Fruit fly (Drosophila melanogaster) whole organism, embryonic: ENCODE data around the gene Rtnl1.

ENCODE experiments used
- Ada2b ChIP-seq: fragments of 200-800 bp; sonication (Bioruptor generic); IDR thresholded peaks from 2 replicates; pipeline ENCODE4 v1.3.6; 2022; ENCODE audit warnings: missing biosample characterization, missing genetic modification characterization
- Antp ChIP-seq: fragments of 200-800 bp; sonication (Bioruptor generic); optimal IDR thresholded peaks from 3 replicates; lab custom pipeline; 2016; ENCODE audit warnings: missing biosample characterization, missing genetic modification characterization
- Asciz ChIP-seq: fragments of 200-800 bp; sonication (Bioruptor generic); optimal IDR thresholded peaks from 2 replicates; lab custom pipeline; 2017; ENCODE audit warnings: missing biosample characterization, mild to moderate bottlenecking, missing genetic modification characterization, missing genetic modification reagents
- CG10209 ChIP-seq: fragments of 200-800 bp; sonication (Bioruptor generic); optimal IDR thresholded peaks from 3 replicates; lab custom pipeline; 2017; ENCODE audit warnings: missing biosample characterization, mild to moderate bottlenecking, missing genetic modification characterization, missing genetic modification reagents
- CG10543 ChIP-seq: fragments of 200-800 bp; sonication (Bioruptor generic); optimal IDR thresholded peaks from 3 replicates; lab custom pipeline; 2017; ENCODE audit warnings: missing biosample characterization, mild to moderate bottlenecking, missing genetic modification characterization, moderate library complexity
- CG11560 ChIP-seq: fragments of 200-800 bp; sonication (Bioruptor generic); IDR thresholded peaks from 3 replicates; pipeline ENCODE4 v1.3.6; 2022; ENCODE audit warnings: missing biosample characterization, missing genetic modification characterization
- CG12155 ChIP-seq: fragments of 200-800 bp; sonication (Bioruptor generic); optimal IDR thresholded peaks from 3 replicates; lab custom pipeline; 2016; ENCODE audit warnings: missing biosample characterization, missing genetic modification characterization
- CG15479 ChIP-seq: fragments of 200-800 bp; sonication (Bioruptor generic); optimal IDR thresholded peaks from 3 replicates; lab custom pipeline; 2019; ENCODE audit warnings: missing biosample characterization, mild to moderate bottlenecking, missing genetic modification characterization, moderate library complexity
- CG1647 ChIP-seq: fragments of 200-800 bp; sonication (Bioruptor generic); optimal IDR thresholded peaks from 3 replicates; lab custom pipeline; 2016; ENCODE audit warnings: missing biosample characterization, missing genetic modification characterization
- CG1792 ChIP-seq: fragments of 200-800 bp; sonication (Bioruptor generic); optimal IDR thresholded peaks from 2 replicates; lab custom pipeline; 2016; ENCODE audit warnings: missing biosample characterization, missing genetic modification characterization
- CG32767 ChIP-seq: fragments of 200-800 bp; sonication (Bioruptor generic); IDR thresholded peaks from 2 replicates; pipeline ENCODE4 v1.3.6; 2022; ENCODE audit warnings: missing biosample characterization, missing genetic modification characterization
- CG33557 ChIP-seq: fragments of 200-800 bp; sonication (Bioruptor generic); optimal IDR thresholded peaks from 2 replicates; lab custom pipeline; 2019; ENCODE audit warnings: missing biosample characterization, mild to moderate bottlenecking, missing genetic modification characterization, moderate library complexity
- CG34224 ChIP-seq: fragments of 200-800 bp; sonication (Bioruptor generic); IDR thresholded peaks from 3 replicates; pipeline ENCODE4 v1.3.6; 2022; ENCODE audit warnings: missing biosample characterization, missing genetic modification characterization; ENCODE audit not compliant: partially characterized antibody
- CG42726 ChIP-seq: fragments of 200-800 bp; sonication (Bioruptor generic); IDR thresholded peaks from 2 replicates; pipeline ENCODE4 v1.3.6; 2022; ENCODE audit warnings: missing biosample characterization, missing genetic modification characterization; ENCODE audit not compliant: partially characterized antibody
- CG4707 ChIP-seq: fragments of 200-800 bp; sonication (Bioruptor generic); optimal IDR thresholded peaks from 2 replicates; lab custom pipeline; 2018; ENCODE audit warnings: missing biosample characterization, mild to moderate bottlenecking, missing genetic modification characterization, moderate library complexity
- CG6654 ChIP-seq: fragments of 200-800 bp; sonication (Bioruptor generic); optimal IDR thresholded peaks from 2 replicates; lab custom pipeline; 2017; ENCODE audit warnings: missing biosample characterization, mild to moderate bottlenecking, missing genetic modification characterization
- CG8478 ChIP-seq: fragments of >200 bp; optimal IDR thresholded peaks from 2 replicates; lab custom pipeline; 2018
- CG9876 ChIP-seq: fragments of 200-800 bp; sonication (Bioruptor generic); optimal IDR thresholded peaks from 2 replicates; lab custom pipeline; 2016; ENCODE audit warnings: missing biosample characterization, missing genetic modification characterization
- CHES-1-like ChIP-seq: fragments of 200-800 bp; sonication (Bioruptor generic); optimal IDR thresholded peaks from 2 replicates; lab custom pipeline; 2016; ENCODE audit warnings: missing biosample characterization, missing genetic modification characterization
- CTCF ChIP-seq: fragments of 200-800 bp; sonication (Bioruptor generic); optimal IDR thresholded peaks from 2 replicates; lab custom pipeline; 2017; ENCODE audit warnings: missing biosample characterization, mild to moderate bottlenecking, missing genetic modification characterization, moderate library complexity
- CkIIα-i1 ChIP-seq: fragments of 200-800 bp; sonication (Bioruptor generic); IDR thresholded peaks from 2 replicates; pipeline ENCODE4 v1.3.6; 2022; ENCODE audit warnings: missing biosample characterization, missing genetic modification characterization
- Dbx ChIP-seq: fragments of 200-800 bp; sonication (Bioruptor generic); IDR thresholded peaks from 3 replicates; pipeline ENCODE4 v1.3.6; 2022; ENCODE audit warnings: missing biosample characterization, missing genetic modification characterization
- ERR ChIP-seq: fragments of 200-800 bp; sonication (Bioruptor generic); optimal IDR thresholded peaks from 2 replicates; lab custom pipeline; 2016; ENCODE audit warnings: missing biosample characterization, missing genetic modification characterization
- Fer1 ChIP-seq: fragments of 200-800 bp; sonication (Bioruptor generic); optimal IDR thresholded peaks from 2 replicates; lab custom pipeline; 2017; ENCODE audit warnings: missing biosample characterization, mild to moderate bottlenecking, missing genetic modification characterization
- Hey ChIP-seq: fragments of 200-800 bp; sonication (Bioruptor generic); optimal IDR thresholded peaks from 3 replicates; lab custom pipeline; 2018; ENCODE audit warnings: missing biosample characterization, mild to moderate bottlenecking, missing genetic modification characterization
- Jarid2 ChIP-seq: fragments of 200-800 bp; sonication (Bioruptor generic); optimal IDR thresholded peaks from 3 replicates; lab custom pipeline; 2017; ENCODE audit warnings: mild to moderate bottlenecking, missing biosample characterization, missing genetic modification reagents, missing genetic modification characterization
- Nf-YB ChIP-seq: fragments of 200-800 bp; sonication (Bioruptor generic); optimal IDR thresholded peaks from 3 replicates; lab custom pipeline; 2019; ENCODE audit warnings: missing biosample characterization, mild to moderate bottlenecking, missing genetic modification characterization, moderate library complexity
- Sox102F ChIP-seq: fragments of 200-800 bp; sonication (Bioruptor generic); optimal IDR thresholded peaks from 2 replicates; lab custom pipeline; 2018; ENCODE audit warnings: missing biosample characterization, mild to moderate bottlenecking, missing genetic modification characterization, moderate library complexity
- Sry-δ ChIP-seq: fragments of 200-800 bp; sonication (Bioruptor generic); optimal IDR thresholded peaks from 2 replicates; lab custom pipeline; 2016; ENCODE audit warnings: missing biosample characterization, missing genetic modification characterization
- Usf ChIP-seq: fragments of 200-800 bp; sonication (Bioruptor generic); optimal IDR thresholded peaks from 2 replicates; lab custom pipeline; 2017; ENCODE audit warnings: missing genotype, missing biosample characterization, missing genetic modification characterization
- ab ChIP-seq: fragments of 200-800 bp; sonication (Bioruptor generic); optimal IDR thresholded peaks from 2 replicates; lab custom pipeline; 2016; ENCODE audit warnings: missing biosample characterization, missing genetic modification characterization
- ash1 ChIP-seq: fragments of 200-800 bp; sonication (Bioruptor generic); optimal IDR thresholded peaks from 2 replicates; lab custom pipeline; 2018; ENCODE audit warnings: missing biosample characterization, mild to moderate bottlenecking, missing genetic modification characterization
- bsh ChIP-seq, 2 experiments: fragments of 200-800 bp; sonication (Bioruptor generic); optimal IDR thresholded peaks; 2 replicates each; lab custom pipeline; 2017 to 2018; ENCODE audit warnings: mild to moderate bottlenecking in 2 of 2, missing biosample characterization in 2 of 2, missing genetic modification characterization in 2 of 2, moderate library complexity in 1 of 2
- chinmo ChIP-seq: fragments of 200-800 bp; sonication (Bioruptor generic); IDR thresholded peaks from 4 replicates; pipeline ENCODE4 v1.3.6; 2022; ENCODE audit warnings: missing biosample characterization, missing genetic modification characterization; ENCODE audit not compliant: partially characterized antibody
- ci ChIP-seq: fragments of 200-800 bp; sonication (Bioruptor generic); IDR thresholded peaks from 3 replicates; pipeline ENCODE4 v1.3.6; 2022; ENCODE audit warnings: missing biosample characterization, missing genetic modification characterization
- corto ChIP-seq: fragments of 200-800 bp; sonication (Bioruptor generic); optimal IDR thresholded peaks from 2 replicates; lab custom pipeline; 2016; ENCODE audit warnings: missing biosample characterization, mild to moderate bottlenecking, missing genetic modification characterization, moderate library complexity
- ems ChIP-seq: fragments of 200-800 bp; sonication (Bioruptor generic); optimal IDR thresholded peaks from 3 replicates; lab custom pipeline; 2016; ENCODE audit warnings: missing biosample characterization, missing genetic modification characterization
- gfzf ChIP-seq: fragments of 200-800 bp; sonication (Bioruptor generic); optimal IDR thresholded peaks from 2 replicates; lab custom pipeline; 2016; ENCODE audit warnings: missing biosample characterization, mild to moderate bottlenecking, missing genetic modification characterization, moderate library complexity
- ham ChIP-seq: fragments of 200-800 bp; sonication (Bioruptor generic); IDR thresholded peaks from 2 replicates; pipeline ENCODE4 v1.3.6; 2022; ENCODE audit warnings: missing biosample characterization, missing genetic modification characterization
- hkb ChIP-seq, 2 experiments: fragments of 200-800 bp in 1 of 2; fragments of >200 bp in 1 of 2; sonication (Bioruptor generic) in 1 of 2; IDR thresholded peaks in 1 of 2; optimal IDR thresholded peaks in 1 of 2; 2 replicates each; pipeline versions ENCODE4 v1.3.6 to Lab custom; 2017 to 2022; ENCODE audit warnings: missing biosample characterization in 1 of 2, missing genetic modification characterization in 1 of 2
- lmd ChIP-seq: fragments of 200-800 bp; sonication (Bioruptor generic); IDR thresholded peaks from 2 replicates; pipeline ENCODE4 v1.3.6; 2022; ENCODE audit warnings: missing biosample characterization, missing genetic modification characterization
- mirr ChIP-seq: fragments of 200-800 bp; sonication (Bioruptor generic); optimal IDR thresholded peaks from 3 replicates; lab custom pipeline; 2018; ENCODE audit warnings: missing biosample characterization, mild to moderate bottlenecking, missing genetic modification characterization
- phol ChIP-seq: fragments of 200-800 bp; sonication (Bioruptor generic); optimal IDR thresholded peaks from 3 replicates; lab custom pipeline; 2018; ENCODE audit warnings: missing biosample characterization, mild to moderate bottlenecking, missing genetic modification characterization, moderate library complexity
- pnt ChIP-seq: fragments of 200-800 bp; sonication (Bioruptor generic); optimal IDR thresholded peaks from 3 replicates; lab custom pipeline; 2016; ENCODE audit warnings: missing biosample characterization, missing genetic modification characterization
- salm ChIP-seq: fragments of 200-800 bp; sonication (Bioruptor generic); optimal IDR thresholded peaks from 2 replicates; lab custom pipeline; 2018; ENCODE audit warnings: missing biosample characterization, mild to moderate bottlenecking, missing genetic modification characterization
- seq ChIP-seq: fragments of 200-800 bp; sonication (Bioruptor generic); IDR thresholded peaks from 2 replicates; pipeline ENCODE4 v1.3.6; 2022; ENCODE audit warnings: missing biosample characterization, missing genetic modification characterization
- ssp ChIP-seq: fragments of 200-800 bp; sonication (Bioruptor generic); IDR thresholded peaks from 2 replicates; pipeline ENCODE4 v1.3.6; 2022; ENCODE audit warnings: missing biosample characterization, missing genetic modification characterization
- stc ChIP-seq: fragments of 200-800 bp; sonication (Bioruptor generic); IDR thresholded peaks from 2 replicates; pipeline ENCODE4 v1.3.6; 2022; ENCODE audit warnings: missing biosample characterization, missing genetic modification characterization
- stwl ChIP-seq: fragments of 200-800 bp; sonication (Bioruptor generic); optimal IDR thresholded peaks from 3 replicates; lab custom pipeline; 2018; ENCODE audit warnings: missing biosample characterization, mild to moderate bottlenecking, missing genetic modification characterization, moderate library complexity

Gene Rtnl1

DNA sequence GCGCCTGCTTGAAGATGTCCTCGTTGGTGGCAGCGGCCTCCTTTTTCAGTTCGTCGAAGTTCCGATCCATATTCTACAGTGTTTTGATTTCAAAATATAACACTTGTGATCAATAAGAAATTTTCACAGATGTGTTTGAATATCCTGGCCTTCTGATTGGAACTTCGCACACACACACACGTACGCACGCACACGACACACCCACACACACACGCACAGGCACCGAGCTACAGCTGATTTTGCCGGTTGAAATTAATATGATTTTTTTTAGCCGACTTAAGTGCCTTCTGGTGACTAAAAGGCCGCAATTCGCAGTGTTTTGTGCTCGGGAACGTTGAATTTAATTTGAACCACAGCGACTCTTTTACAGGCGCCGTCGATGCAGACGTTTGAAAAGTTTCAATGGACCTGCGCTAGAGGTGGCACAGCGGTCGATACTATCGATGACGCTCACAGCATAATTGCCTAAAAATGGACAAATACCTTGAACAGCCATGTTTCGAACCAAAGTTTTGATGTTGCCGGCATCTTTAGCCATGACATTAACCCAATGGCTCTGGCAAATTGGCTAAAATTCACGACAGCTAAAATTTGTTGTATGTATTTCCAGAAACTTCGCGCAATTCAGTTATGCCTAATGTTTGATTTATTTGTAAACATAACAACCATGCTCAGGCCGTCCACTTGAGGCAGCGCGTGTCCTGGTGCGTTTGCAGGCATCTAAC is at the start of gene Rtnl1 (continued):
- TF ChIP-seq CG32767 (GFP tag; lab: Robert Waterston, UW), result no peak
- no peak for TF ChIP-seq ab (GFP tag; lab: Kevin White, UChicago)
- peak; percentile 42 for TF ChIP-seq Jarid2 (GFP tag; lab: Kevin White, UChicago)
- TF ChIP-seq CG8478 (lab: Kevin White, UChicago), result peak; percentile 66
- no peak for TF ChIP-seq corto (GFP tag; lab: Kevin White, UChicago)
- TF ChIP-seq ems (GFP tag; lab: Kevin White, UChicago), result no peak
- peak; percentile 42; the same call in 2 of the 3 replicates for TF ChIP-seq Dbx (GFP tag; lab: Robert Waterston, UW)
- peak; percentile 10 for TF ChIP-seq CG1792 (GFP tag; lab: Kevin White, UChicago)
- TF ChIP-seq CG10543, result peak; percentile 6
- no peak for TF ChIP-seq ash1 (GFP tag; lab: Kevin White, UChicago)
- TF ChIP-seq pnt (GFP tag; lab: Kevin White, UChicago), result no peak
- peak; percentile 52 for TF ChIP-seq CG12155 (GFP tag; lab: Kevin White, UChicago)
- 0 out of 3 replicates have a peak, but pooled peaks have one; percentile 9 for TF ChIP-seq CG11560
- no peak for TF ChIP-seq CG10209 (GFP tag; lab: Kevin White, UChicago)
- peak; percentile 31 for TF ChIP-seq CG15479
- TF ChIP-seq ERR (GFP tag; lab: Kevin White, UChicago), result peak; percentile 44
- TF ChIP-seq CG42726 (GFP tag; lab: Robert Waterston, UW), result peak; percentile 95
- peak; percentile 94 for TF ChIP-seq hkb (optimal IDR thresholded peaks at IDR 0.05; lab: Kevin White, UChicago)
- TF ChIP-seq hkb (GFP tag; IDR thresholded peaks at IDR 0.05; lab: Robert Waterston, UW), result no peak; the same call in 1 of the 2 replicates
- peak; percentile 28 for TF ChIP-seq Fer1 (GFP tag; lab: Kevin White, UChicago)
- peak; percentile 99 for TF ChIP-seq chinmo (GFP tag; lab: Robert Waterston, UW)
- TF ChIP-seq Sox102F, result no peak
- TF ChIP-seq stwl (tag; lab: Kevin White, UChicago), result peak; percentile 71
- TF ChIP-seq Usf (GFP tag; lab: Kevin White, UChicago), result no peak
- TF ChIP-seq stc (GFP tag; lab: Robert Waterston, UW), result no peak
- TF ChIP-seq Nf-YB (GFP tag; lab: Kevin White, UChicago), result peak; percentile 21
- no peak for TF ChIP-seq seq (GFP tag; lab: Robert Waterston, UW)
- no peak for TF ChIP-seq CkIIα-i1 (GFP tag; lab: Robert Waterston, UW)
- no peak for TF ChIP-seq CG4707 (GFP tag; lab: Kevin White, UChicago)
- no peak for TF ChIP-seq Hey (tag; lab: Kevin White, UChicago)
- peak; percentile 59 for TF ChIP-seq CG9876 (GFP tag; lab: Kevin White, UChicago)
- no peak for TF ChIP-seq bsh (GFP tag; optimal IDR thresholded peaks at IDR 0.05; lab: Kevin White, UChicago)
- TF ChIP-seq ssp, result no peak
- TF ChIP-seq CG6654 (GFP tag; lab: Kevin White, UChicago), result peak; percentile 10
- TF ChIP-seq mirr (GFP tag; lab: Kevin White, UChicago), result no peak
- TF ChIP-seq CHES-1-like (GFP tag; lab: Kevin White, UChicago), result peak; percentile 78
- no peak for TF ChIP-seq ham
- TF ChIP-seq ci, result peak; percentile 57; the same call in 2 of the 3 replicates
- TF ChIP-seq Antp, result peak; percentile 35
- peak; percentile 99 for TF ChIP-seq gfzf (GFP tag; lab: Kevin White, UChicago)
- TF ChIP-seq CG34224 (GFP tag; lab: Robert Waterston, UW), result peak; percentile 90
- TF ChIP-seq CG1647, result peak; percentile 43
- TF ChIP-seq Sry-δ (GFP tag; lab: Kevin White, UChicago), result peak; percentile 100
- peak; percentile 78 for TF ChIP-seq CTCF (GFP tag; lab: Kevin White, UChicago)
- TF ChIP-seq salm (tag; lab: Kevin White, UChicago), result peak; percentile 9
- TF ChIP-seq lmd (GFP tag; lab: Robert Waterston, UW), result no peak
- no peak for TF ChIP-seq CG33557 (GFP tag; lab: Kevin White, UChicago)
- TF ChIP-seq phol (tag; lab: Kevin White, UChicago), result peak; percentile 81
- no peak for TF ChIP-seq Ada2b (GFP tag; lab: Robert Waterston, UW)
- TF ChIP-seq Asciz (GFP tag; lab: Kevin White, UChicago), result peak; percentile 88
